Fruit fly (Drosophila melanogaster): ENCODE data around the gene BomBc3.

Gene BomBc3

DNA sequence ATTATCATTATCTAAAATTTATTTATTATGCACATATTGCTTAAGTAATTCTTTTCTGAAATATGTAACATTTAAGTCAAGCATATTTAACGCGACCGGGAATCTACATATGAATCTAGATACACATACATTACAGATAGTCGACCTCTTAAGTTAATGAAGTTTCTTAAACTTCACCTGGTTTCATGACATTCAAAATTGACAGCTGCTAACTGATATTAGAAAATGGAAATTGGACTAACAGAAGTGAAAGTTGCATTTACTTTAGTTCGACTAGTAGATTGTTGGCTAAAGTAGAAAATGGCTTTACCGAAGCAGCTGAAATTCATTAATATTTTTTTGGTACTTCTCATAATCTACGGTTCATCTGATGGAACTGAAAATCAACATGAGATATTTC lies 26.3 kb downstream of the BomBc3 start, which contains the start of gene Ir94a:
Ir94a (plus strand) TSS at position 301 of the 400 bp plus-strand sequence.
- TF ChIP-seq CG6792 (GFP tag; optimal IDR thresholded peaks at IDR 0.05) (no peak), acj6 (GFP tag; optimal IDR thresholded peaks at IDR 0.05) (no peak), Sox102F (GFP tag; optimal IDR thresholded peaks at IDR 0.05) (no peak), Ets96B (tag; optimal IDR thresholded peaks at IDR 0.05) (no peak), fkh (GFP tag; optimal IDR thresholded peaks at IDR 0.05) (no peak), net (GFP tag; optimal IDR thresholded peaks at IDR 0.05) (no peak), CG6808 (GFP tag; optimal IDR thresholded peaks at IDR 0.05) (no peak)

DNA sequence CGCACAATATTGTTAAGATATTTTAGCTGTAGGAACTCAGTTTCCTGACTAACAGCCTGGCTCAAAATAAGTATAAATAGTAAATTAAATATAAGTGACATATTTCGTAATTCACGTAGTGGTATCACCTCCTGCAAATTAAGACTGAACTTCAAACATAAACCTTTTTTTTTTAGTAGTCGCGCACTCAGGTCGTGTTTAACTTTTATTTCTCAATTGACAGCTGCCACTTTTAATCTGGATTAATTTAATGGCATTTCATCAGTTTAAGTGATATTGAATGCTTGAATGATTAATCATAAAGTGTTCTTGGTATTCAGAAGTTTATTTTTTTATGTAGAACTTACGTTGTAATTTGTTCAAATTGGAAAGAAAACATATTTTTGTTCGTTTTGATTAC lies 30.3 kb downstream of the BomBc3 start, which contains the start of gene Ir94b:
Ir94b (minus strand) TSS at position 101 of the 400 bp plus-strand sequence.
- no peak for TF ChIP-seq fkh (GFP tag; optimal IDR thresholded peaks at IDR 0.05)
- no peak for TF ChIP-seq CG34406 (GFP tag; optimal IDR thresholded peaks at IDR 0.05)
- no peak for TF ChIP-seq acj6 (GFP tag; optimal IDR thresholded peaks at IDR 0.05)
- no peak for TF ChIP-seq topi (GFP tag; optimal IDR thresholded peaks at IDR 0.05)
- TF ChIP-seq CG32006 (GFP tag; optimal IDR thresholded peaks at IDR 0.05) = no peak
- TF ChIP-seq CG7368 (GFP tag; optimal IDR thresholded peaks at IDR 0.05) = no peak
- no peak for TF ChIP-seq Gug (GFP tag; IDR thresholded peaks at IDR 0.05)
- no peak for TF ChIP-seq CG6163 (GFP tag; IDR thresholded peaks at IDR 0.05)
- no peak for TF ChIP-seq Ets96B (tag; optimal IDR thresholded peaks at IDR 0.05)
- TF ChIP-seq ss (GFP tag; optimal IDR thresholded peaks at IDR 0.05) = no peak
- no peak for TF ChIP-seq CG11762 (GFP tag; optimal IDR thresholded peaks at IDR 0.05; ENCODE audit: insufficient read depth)
- no peak for TF ChIP-seq lz (GFP tag; optimal IDR thresholded peaks at IDR 0.05)
- no peak for TF ChIP-seq CG3919 (GFP tag; optimal IDR thresholded peaks at IDR 0.05)
- no peak for TF ChIP-seq Sox102F (GFP tag; optimal IDR thresholded peaks at IDR 0.05)

DNA sequence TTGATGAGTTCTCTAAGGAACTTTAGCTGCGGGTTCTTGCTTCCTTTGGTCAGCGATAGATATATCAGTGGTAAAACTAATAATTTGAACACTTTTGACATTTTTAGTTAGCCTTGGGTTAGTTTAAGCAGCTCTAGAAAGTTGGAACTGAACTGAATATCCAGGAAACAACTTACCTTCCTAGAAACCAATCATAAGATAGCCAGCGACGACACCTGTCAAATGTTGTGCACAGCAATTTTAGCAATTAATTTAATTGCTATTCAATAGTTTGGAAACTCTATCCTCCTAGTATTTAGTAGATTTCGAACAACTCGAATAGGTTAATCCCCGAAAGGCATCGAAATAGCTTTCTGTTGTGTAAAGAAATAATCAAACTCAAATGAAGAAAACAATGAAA lies 32.5 kb downstream of the BomBc3 start, which contains the start of gene Ir94c:
Ir94c (minus strand) TSS at position 101 of the 400 bp plus-strand sequence.
- TF ChIP-seq Ets21C (GFP tag; optimal IDR thresholded peaks at IDR 0.05) (no peak), CG9139 (GFP tag; optimal IDR thresholded peaks at IDR 0.05) (no peak), net (GFP tag; optimal IDR thresholded peaks at IDR 0.05) (no peak), fkh (GFP tag; optimal IDR thresholded peaks at IDR 0.05) (no peak), CG3919 (GFP tag; optimal IDR thresholded peaks at IDR 0.05) (no peak), pdm3 (GFP tag; optimal IDR thresholded peaks at IDR 0.05) (no peak), Met (GFP tag; optimal IDR thresholded peaks at IDR 0.05) (no peak), Sox14 (GFP tag; optimal IDR thresholded peaks at IDR 0.05) (no peak), Ets96B (tag; optimal IDR thresholded peaks at IDR 0.05) (no peak), Eip75B (GFP tag; optimal IDR thresholded peaks at IDR 0.05) (no peak), Smox (GFP tag; optimal IDR thresholded peaks at IDR 0.05) (no peak), CG8319 (GFP tag; optimal IDR thresholded peaks at IDR 0.05) (no peak), vri (GFP tag; optimal IDR thresholded peaks at IDR 0.05) (no peak)

DNA sequence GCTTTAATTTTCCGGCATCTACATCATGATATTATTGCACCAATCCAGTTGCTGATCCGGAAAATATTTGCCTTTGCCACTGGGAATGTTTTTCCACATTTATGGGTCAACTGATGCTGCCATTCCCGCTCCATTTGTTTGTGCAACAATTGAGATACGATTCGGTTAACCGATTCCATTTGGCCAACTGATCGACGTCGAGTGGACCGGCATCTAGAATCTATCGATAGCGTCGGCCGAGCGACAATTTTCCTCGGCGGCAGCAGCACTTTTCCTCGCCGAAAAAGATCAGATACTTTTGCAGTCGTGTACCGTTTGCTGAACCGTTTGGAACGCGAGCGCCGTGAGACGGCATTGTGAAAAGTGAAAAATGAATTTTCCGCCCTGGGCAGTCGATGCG lies 32.9 kb downstream of the BomBc3 start, which contains the start of gene CG42390:
CG42390 (plus strand) TSS at position 301 of the 400 bp plus-strand sequence.
- TF ChIP-seq Hr4 (GFP tag; optimal IDR thresholded peaks at IDR 0.05) = no peak
- no peak for TF ChIP-seq CG11294 (GFP tag; IDR thresholded peaks at IDR 0.05)
- no peak for TF ChIP-seq fd59A (GFP tag; optimal IDR thresholded peaks at IDR 0.05)
- TF ChIP-seq CG11762 (GFP tag; optimal IDR thresholded peaks at IDR 0.05; ENCODE audit: insufficient read depth) = no peak
- no peak for TF ChIP-seq Sox102F (GFP tag; optimal IDR thresholded peaks at IDR 0.05)
- TF ChIP-seq Sox14 (GFP tag; optimal IDR thresholded peaks at IDR 0.05) = no peak
- no peak for TF ChIP-seq Met (GFP tag; optimal IDR thresholded peaks at IDR 0.05)
- no peak for TF ChIP-seq CG6808 (GFP tag; optimal IDR thresholded peaks at IDR 0.05)
- TF ChIP-seq Eip93F (GFP tag; optimal IDR thresholded peaks at IDR 0.05) = no peak
- no peak for TF ChIP-seq CG34406 (GFP tag; optimal IDR thresholded peaks at IDR 0.05)
- no peak for TF ChIP-seq Eip78C (GFP tag)
- TF ChIP-seq Gug (GFP tag; IDR thresholded peaks at IDR 0.05) = no peak
- no peak for TF ChIP-seq CG16779 (tag; optimal IDR thresholded peaks at IDR 0.05)
- TF ChIP-seq Eip75B (GFP tag; optimal IDR thresholded peaks at IDR 0.05) = no peak
- TF ChIP-seq lz (GFP tag; optimal IDR thresholded peaks at IDR 0.05) = no peak
- TF ChIP-seq CG4318 (GFP tag; optimal IDR thresholded peaks at IDR 0.05) = no peak
- no peak for TF ChIP-seq pdm3 (GFP tag; optimal IDR thresholded peaks at IDR 0.05)
- TF ChIP-seq achi (GFP tag; optimal IDR thresholded peaks at IDR 0.05) = no peak
